Worm (Caenorhabditis elegans) whole organism, late embryonic: ENCODE measurements around the gene srz-63.

ENCODE experiments used
- T23F11.4 ChIP-seq: fragments of 200-800 bp; sonication (Bioruptor generic); optimal IDR thresholded peaks from 2 replicates; lab custom pipeline; 2018; ENCODE audit warnings: mild to moderate bottlenecking, missing genetic modification characterization, missing compliant biosample characterization
- ceh-48 ChIP-seq: sonication (generic microtip); optimal IDR thresholded peaks from 2 replicates; lab custom pipeline; 2016; ENCODE audit warnings: missing genetic modification characterization, inconsistent platforms, missing compliant biosample characterization
- dmd-4 ChIP-seq: sonication (generic microtip); optimal IDR thresholded peaks from 2 replicates; lab custom pipeline; 2016; ENCODE audit warnings: borderline replicate concordance, missing genetic modification characterization, missing compliant biosample characterization
- elt-2 ChIP-seq: sonication (generic microtip); optimal IDR thresholded peaks from 2 replicates; lab custom pipeline; 2016; ENCODE audit warnings: missing genetic modification reagents, missing genetic modification characterization, missing compliant biosample characterization
- lin-11 ChIP-seq: fragments of 200-800 bp; sonication (Bioruptor generic); optimal IDR thresholded peaks from 2 replicates; lab custom pipeline; 2018; ENCODE audit warnings: mild to moderate bottlenecking, missing genetic modification characterization, missing compliant biosample characterization
- nhr-11 ChIP-seq: fragments of 150-350 bp; optimal IDR thresholded peaks from 2 replicates; lab custom pipeline; 2014; ENCODE audit warnings: missing biosample characterization, missing genetic modification characterization
- zip-5 ChIP-seq: sonication (generic microtip); optimal IDR thresholded peaks from 2 replicates; lab custom pipeline; 2016; ENCODE audit warnings: missing genetic modification characterization, missing compliant biosample characterization

DNA sequence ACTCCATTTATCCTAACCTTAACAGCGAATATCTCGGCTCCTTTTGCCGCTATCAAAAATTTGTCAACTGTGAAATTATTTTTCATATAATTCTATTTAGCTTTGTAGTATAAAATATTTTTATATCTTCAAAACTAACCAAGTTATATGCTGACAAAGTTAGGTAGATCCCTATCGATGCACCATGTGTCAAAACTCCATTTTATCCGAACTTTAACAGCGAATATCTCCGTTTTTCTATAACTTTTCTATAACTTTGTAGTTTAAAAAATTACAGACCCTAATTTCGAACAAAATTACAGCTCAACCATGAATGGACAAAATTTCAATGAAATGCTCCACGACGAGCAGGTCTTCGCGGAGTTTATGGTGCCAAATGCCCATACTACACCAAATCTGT is 17.3 kb downstream of the srz-63 start, which contains the start of gene Y57G7A.2:
- TF ChIP-seq nhr-11 (tag; lab: Kevin White, UChicago) (no peak), ceh-48 (tag; lab: Kevin White, UChicago) (no peak), elt-2 (tag; lab: Kevin White, UChicago) (no peak), zip-5 (tag; lab: Kevin White, UChicago) (no peak), dmd-4 (tag; lab: Kevin White, UChicago) (no peak), T23F11.4 (no peak), lin-11 (no peak)
